Worm (Caenorhabditis elegans) whole organism, L1 larva: Measurements from ENCODE around the gene C17A2.2.
A peak's percentile ranks its signal among the peaks of the same experiment; 100 is the strongest.

Experiments used
- C04F5.9 ChIP-seq: sonication (generic microtip); optimal IDR thresholded peaks from 2 replicates; lab custom pipeline; 2016; ENCODE audit warnings: missing genetic modification characterization, missing compliant biosample characterization
- C34B4.2 ChIP-seq: sonication (generic microtip); optimal IDR thresholded peaks from 2 replicates; lab custom pipeline; 2017; ENCODE audit warnings: mild to moderate bottlenecking, missing genetic modification characterization, missing compliant biosample characterization
- aly-2 ChIP-seq: fragments of 150-350 bp; optimal IDR thresholded peaks from 2 replicates; lab custom pipeline; 2014; ENCODE audit warnings: missing biosample characterization, missing genetic modification characterization
- ama-1 ChIP-seq: fragments of 150-350 bp; optimal IDR thresholded peaks from 2 replicates; lab custom pipeline; 2014
- blmp-1 ChIP-seq: fragments of 150-350 bp; optimal IDR thresholded peaks from 2 replicates; lab custom pipeline; 2014; ENCODE audit warnings: missing biosample characterization, missing genetic modification characterization
- ceh-63 ChIP-seq: fragments of 200-800 bp; sonication (Bioruptor generic); optimal IDR thresholded peaks from 2 replicates; lab custom pipeline; 2018; ENCODE audit warnings: mild to moderate bottlenecking, missing genetic modification characterization, missing compliant biosample characterization
- ceh-8 ChIP-seq: fragments of 200-800 bp; sonication (Bioruptor generic); optimal IDR thresholded peaks from 2 replicates; lab custom pipeline; 2018; ENCODE audit warnings: mild to moderate bottlenecking, missing genetic modification characterization, moderate library complexity, missing compliant biosample characterization
- ceh-88 ChIP-seq: fragments of 200-800 bp; sonication (Bioruptor generic); IDR thresholded peaks from 2 replicates; pipeline ENCODE4 v1.3.6; 2022; ENCODE audit warnings: missing genetic modification characterization, missing compliant biosample characterization
- ceh-90 ChIP-seq: sonication (generic microtip); optimal IDR thresholded peaks from 2 replicates; lab custom pipeline; 2016; ENCODE audit warnings: missing genetic modification characterization, missing compliant biosample characterization
- efl-1 ChIP-seq, 4 experiments: fragments of 150-350 bp; optimal IDR thresholded peaks in 3 of 4; peaks in 1 of 4; 1 replicate in 1 of 4; 2 replicates in 3 of 4; lab custom pipeline; 2014; ENCODE audit warnings: missing biosample characterization in 2 of 4, missing genetic modification characterization in 2 of 4, missing genetic modification reagents in 2 of 4
- efl-3 ChIP-seq: fragments of 200-800 bp; sonication (Bioruptor generic); optimal IDR thresholded peaks from 2 replicates; lab custom pipeline; 2018; ENCODE audit warnings: mild to moderate bottlenecking, missing genetic modification characterization, missing compliant biosample characterization
- egl-13 ChIP-seq: sonication (generic microtip); optimal IDR thresholded peaks from 2 replicates; lab custom pipeline; 2016; ENCODE audit warnings: missing genotype, missing genetic modification reagents, missing genetic modification characterization, missing compliant biosample characterization
- egl-27 ChIP-seq, 2 experiments: fragments of 150-350 bp in 1 of 2; sonication (generic microtip); optimal IDR thresholded peaks; 3 replicates each; lab custom pipeline; 2017 to 2018; ENCODE audit warnings: missing biosample characterization in 2 of 2, missing genetic modification characterization in 2 of 2, missing genetic modification reagents in 2 of 2
- elt-2 ChIP-seq: sonication (generic microtip); optimal IDR thresholded peaks from 2 replicates; lab custom pipeline; 2016; ENCODE audit warnings: missing genetic modification characterization, mild to moderate bottlenecking, inconsistent platforms, missing compliant biosample characterization, missing genetic modification reagents
- ets-5 ChIP-seq: fragments of 200-800 bp; sonication (Bioruptor generic); IDR thresholded peaks from 2 replicates; pipeline ENCODE4 v1.3.6; 2022; ENCODE audit warnings: missing genetic modification characterization, missing compliant biosample characterization
- fkh-10 ChIP-seq: sonication (generic microtip); optimal IDR thresholded peaks from 2 replicates; lab custom pipeline; 2017; ENCODE audit warnings: missing biosample characterization, missing genetic modification reagents, missing genetic modification characterization
- fkh-4 ChIP-seq: sonication (generic microtip); optimal IDR thresholded peaks from 2 replicates; lab custom pipeline; 2016; ENCODE audit warnings: missing compliant biosample characterization, missing genetic modification characterization, borderline replicate concordance
- fkh-8 ChIP-seq: sonication (generic microtip); optimal IDR thresholded peaks from 2 replicates; lab custom pipeline; 2016; ENCODE audit warnings: mild to moderate bottlenecking, missing genetic modification characterization, missing compliant biosample characterization
- fos-1 ChIP-seq: fragments of 150-350 bp; optimal IDR thresholded peaks from 2 replicates; lab custom pipeline; 2014; ENCODE audit warnings: missing biosample characterization, missing genetic modification characterization
- grh-1 ChIP-seq: fragments of 200-800 bp; sonication (Bioruptor generic); IDR thresholded peaks from 2 replicates; pipeline ENCODE4 v1.3.6; 2022; ENCODE audit warnings: missing genetic modification reagents, missing genetic modification characterization, missing compliant biosample characterization
- hlh-4 ChIP-seq: sonication (generic microtip); optimal IDR thresholded peaks from 2 replicates; lab custom pipeline; 2016; ENCODE audit warnings: mild to moderate bottlenecking, missing genetic modification characterization, missing compliant biosample characterization
- hpl-2 ChIP-seq: fragments of 150-350 bp; optimal IDR thresholded peaks from 2 replicates; lab custom pipeline; 2014; ENCODE audit warnings: missing biosample characterization, missing genetic modification reagents, missing genetic modification characterization
- irx-1 ChIP-seq: sonication (generic microtip); optimal IDR thresholded peaks from 2 replicates; lab custom pipeline; 2016; ENCODE audit warnings: missing genetic modification characterization, missing compliant biosample characterization
- jun-1 ChIP-seq: fragments of 150-350 bp; optimal IDR thresholded peaks from 2 replicates; lab custom pipeline; 2014; ENCODE audit warnings: missing biosample characterization, missing genetic modification reagents, missing genetic modification characterization
- lin-13 ChIP-seq: fragments of 150-350 bp; optimal IDR thresholded peaks from 2 replicates; lab custom pipeline; 2014; ENCODE audit warnings: missing biosample characterization, missing genetic modification reagents, missing genetic modification characterization
- lin-14 ChIP-seq: fragments of 200-800 bp; sonication (Bioruptor generic); optimal IDR thresholded peaks from 2 replicates; lab custom pipeline; 2018; ENCODE audit warnings: mild to moderate bottlenecking, missing genetic modification characterization, moderate library complexity, missing compliant biosample characterization
- lin-35 ChIP-seq, 2 experiments: fragments of 150-350 bp; optimal IDR thresholded peaks; 2 replicates each; lab custom pipeline; 2014; ENCODE audit warnings: missing biosample characterization in 2 of 2, missing genetic modification characterization in 2 of 2, missing genetic modification reagents in 2 of 2
- lir-3 ChIP-seq: sonication (generic microtip); optimal IDR thresholded peaks from 2 replicates; lab custom pipeline; 2016; ENCODE audit warnings: mild to moderate bottlenecking, missing genetic modification characterization, moderate library complexity, missing compliant biosample characterization; ENCODE audit not compliant: poor library complexity
- lsy-2 ChIP-seq, 2 experiments: fragments of 150-350 bp; optimal IDR thresholded peaks; 2 replicates each; lab custom pipeline; 2014; ENCODE audit warnings: missing biosample characterization in 2 of 2, missing genetic modification characterization in 2 of 2
- mab-9 ChIP-seq: fragments of 200-800 bp; sonication (Bioruptor generic); IDR thresholded peaks from 2 replicates; pipeline ENCODE4 v1.3.6; 2022; ENCODE audit warnings: missing genetic modification reagents, missing genetic modification characterization, missing compliant biosample characterization
- mdl-1 ChIP-seq, 2 experiments: fragments of 150-350 bp; optimal IDR thresholded peaks; 2 replicates each; lab custom pipeline; 2014 to 2017; ENCODE audit warnings: missing biosample characterization in 2 of 2, missing genetic modification characterization in 2 of 2, inconsistent platforms in 1 of 2
- mep-1 ChIP-seq: fragments of 150-350 bp; optimal IDR thresholded peaks from 2 replicates; lab custom pipeline; 2014; ENCODE audit warnings: missing biosample characterization, missing genetic modification characterization
- nhr-11 ChIP-seq: fragments of 150-350 bp; optimal IDR thresholded peaks from 2 replicates; lab custom pipeline; 2014; ENCODE audit warnings: missing biosample characterization, missing genetic modification characterization
- nhr-19 ChIP-seq: fragments of 200-800 bp; sonication (Bioruptor generic); conservative IDR thresholded peaks from 2 replicates; pipeline ENCODE4 v1.3.6; 2022; ENCODE audit warnings: missing genetic modification characterization, missing compliant biosample characterization
- nhr-28 ChIP-seq: fragments of 150-350 bp; optimal IDR thresholded peaks from 2 replicates; lab custom pipeline; 2014; ENCODE audit warnings: missing biosample characterization, missing genetic modification characterization
- nhr-71 ChIP-seq: sonication (generic microtip); optimal IDR thresholded peaks from 2 replicates; lab custom pipeline; 2016; ENCODE audit warnings: mild to moderate bottlenecking, missing genetic modification characterization, moderate library complexity, missing compliant biosample characterization
- nhr-85 ChIP-seq: sonication (generic microtip); peaks from one replicate; lab custom pipeline; 2016; ENCODE audit warnings: missing genetic modification characterization, inconsistent platforms, missing compliant biosample characterization
- pax-3 ChIP-seq: fragments of 200-800 bp; sonication (Bioruptor generic); optimal IDR thresholded peaks from 2 replicates; lab custom pipeline; 2018; ENCODE audit warnings: mild to moderate bottlenecking, missing genetic modification characterization, moderate library complexity, missing compliant biosample characterization
- pqm-1 ChIP-seq: sonication (generic microtip); optimal IDR thresholded peaks from 3 replicates; lab custom pipeline; 2017; ENCODE audit warnings: missing biosample characterization, missing genetic modification characterization
- rnt-1 ChIP-seq: sonication (generic microtip); optimal IDR thresholded peaks from 2 replicates; lab custom pipeline; 2016; ENCODE audit warnings: mild to moderate bottlenecking, missing genetic modification characterization, moderate library complexity, missing compliant biosample characterization
- skn-1 ChIP-seq: fragments of 150-350 bp; optimal IDR thresholded peaks from 2 replicates; lab custom pipeline; 2014; ENCODE audit warnings: missing biosample characterization, missing genetic modification characterization
- snu-23 ChIP-seq: sonication (generic microtip); optimal IDR thresholded peaks from 2 replicates; lab custom pipeline; 2016; ENCODE audit warnings: missing genetic modification characterization, missing compliant biosample characterization
- sptf-1 ChIP-seq: fragments of 150-350 bp; optimal IDR thresholded peaks from 2 replicates; lab custom pipeline; 2014; ENCODE audit warnings: missing biosample characterization, missing genetic modification characterization
- swsn-7 ChIP-seq: sonication (generic microtip); optimal IDR thresholded peaks from 2 replicates; lab custom pipeline; 2016; ENCODE audit warnings: missing genetic modification characterization, missing compliant biosample characterization
- tlp-1 ChIP-seq: fragments of 150-350 bp; optimal IDR thresholded peaks from 2 replicates; lab custom pipeline; 2014; ENCODE audit warnings: missing biosample characterization, missing genetic modification characterization
- unc-130 ChIP-seq: fragments of 150-350 bp; optimal IDR thresholded peaks from 2 replicates; lab custom pipeline; 2017; ENCODE audit warnings: missing biosample characterization, missing genetic modification characterization, inconsistent platforms
- unc-62 ChIP-seq: fragments of 150-350 bp; optimal IDR thresholded peaks from 2 replicates; lab custom pipeline; 2014; ENCODE audit warnings: missing biosample characterization, missing genetic modification reagents, missing genetic modification characterization
- unc-86 ChIP-seq: sonication (generic microtip); optimal IDR thresholded peaks from 2 replicates; lab custom pipeline; 2016; ENCODE audit warnings: missing genetic modification characterization, missing compliant biosample characterization
- xbp-1 ChIP-seq: sonication (generic microtip); optimal IDR thresholded peaks from 2 replicates; lab custom pipeline; 2016; ENCODE audit warnings: missing genetic modification characterization, missing compliant biosample characterization
- zip-4 ChIP-seq: fragments of 200-800 bp; sonication (Bioruptor generic); optimal IDR thresholded peaks from 2 replicates; lab custom pipeline; 2018; ENCODE audit warnings: mild to moderate bottlenecking, missing genetic modification characterization, moderate library complexity, missing compliant biosample characterization
- ztf-4 ChIP-seq: fragments of 150-350 bp; optimal IDR thresholded peaks from 2 replicates; lab custom pipeline; 2014; ENCODE audit warnings: missing biosample characterization, missing genetic modification characterization

C17A2.2 gene

ce11 chrII:3806964-3807363, 39.2 kb upstream of the C17A2.2 start, which contains the start of gene F54D10.4:
TSS of gene F54D10.4 (minus strand) at chrII:3807064.
- TF ChIP-seq sptf-1 (no peak), mab-9 (GFP tag; lab: Robert Waterston, UW) (no peak), unc-62 (GFP tag; lab: Kevin White, UChicago) (no peak), ztf-4 (tag; lab: Kevin White, UChicago) (no peak), lir-3 (tag; lab: Kevin White, UChicago) (no peak)

- TF ChIP-seq ceh-8 (GFP tag; lab: Kevin White, UChicago): peak; percentile 55
- peak; percentile 82 for TF ChIP-seq swsn-7
- peak; percentile 81 for TF ChIP-seq unc-130 (tag; lab: Kevin White, UChicago)
- no peak for TF ChIP-seq fkh-10 (GFP tag; lab: Kevin White, UChicago)
- no peak for TF ChIP-seq C34B4.2
- peak; percentile 91 to 95 for TF ChIP-seq lin-35 (GFP tag; optimal IDR thresholded peaks at IDR 0.05; lab: Kevin White, UChicago)
- no peak for TF ChIP-seq pax-3 (tag; lab: Kevin White, UChicago)
- TF ChIP-seq rnt-1: peak; percentile 93
- no peak for TF ChIP-seq pqm-1 (tag; lab: Kevin White, UChicago)
- peak; percentile 82 for TF ChIP-seq snu-23 (GFP tag; lab: Kevin White, UChicago)
- TF ChIP-seq nhr-28 (tag; lab: Kevin White, UChicago): no peak
- TF ChIP-seq unc-86: peak; percentile 76
- TF ChIP-seq egl-13 (tag; lab: Kevin White, UChicago): peak; percentile 28
- peak; percentile 81 to 95 for TF ChIP-seq efl-1 (optimal IDR thresholded peaks at IDR 0.05; lab: Kevin White, UChicago)
- TF ChIP-seq efl-1 (GFP tag; optimal IDR thresholded peaks at IDR 0.05 in 1 of 2; lab: Kevin White, UChicago): peak; percentile 91 to 99
- peak; percentile 81 for TF ChIP-seq xbp-1 (tag; lab: Kevin White, UChicago)
- peak; percentile 13 for TF ChIP-seq zip-4 (GFP tag; lab: Kevin White, UChicago)
- peak; percentile 77 for TF ChIP-seq lin-14
- TF ChIP-seq ceh-88 (GFP tag; lab: Robert Waterston, UW): peak; percentile 24; the same call in 1 of the 2 replicates
- no peak for TF ChIP-seq ets-5 (GFP tag; lab: Robert Waterston, UW)
- TF ChIP-seq ztf-4 (tag; lab: Kevin White, UChicago): no peak
- TF ChIP-seq ama-1 (lab: Kevin White, UChicago): no peak
- TF ChIP-seq mep-1 (tag; lab: Kevin White, UChicago): peak; percentile 71
- TF ChIP-seq jun-1 (tag; lab: Kevin White, UChicago): peak; percentile 37
- no peak for TF ChIP-seq irx-1 (tag; lab: Kevin White, UChicago)
- TF ChIP-seq ceh-63 (GFP tag; lab: Kevin White, UChicago): no peak
- TF ChIP-seq egl-27 (tag; optimal IDR thresholded peaks at IDR 0.05; lab: Kevin White, UChicago): no peak
- TF ChIP-seq aly-2 (tag; lab: Kevin White, UChicago): no peak
- peak; percentile 55 for TF ChIP-seq lin-13 (GFP tag; lab: Kevin White, UChicago)
- peak; percentile 15 for TF ChIP-seq ceh-90 (tag; lab: Kevin White, UChicago)
- TF ChIP-seq tlp-1 (tag; lab: Kevin White, UChicago): no peak
- TF ChIP-seq nhr-19: peak; percentile 82
- TF ChIP-seq grh-1 (GFP tag; lab: Robert Waterston, UW): peak; percentile 77
- TF ChIP-seq blmp-1 (tag; lab: Kevin White, UChicago): no peak
- peak; percentile 47 for TF ChIP-seq fos-1 (tag; lab: Kevin White, UChicago)
- peak; percentile 73 for TF ChIP-seq elt-2
- TF ChIP-seq C04F5.9 (tag; lab: Kevin White, UChicago): peak; percentile 54
- peak; percentile 85 to 86 for TF ChIP-seq lsy-2 (tag; optimal IDR thresholded peaks at IDR 0.05; lab: Kevin White, UChicago)
- TF ChIP-seq efl-3 (GFP tag; lab: Kevin White, UChicago): no peak
- no peak for TF ChIP-seq sptf-1
- no peak for TF ChIP-seq lir-3 (tag; lab: Kevin White, UChicago)
- TF ChIP-seq nhr-11 (tag; lab: Kevin White, UChicago): peak; percentile 56
- peak; percentile 47 for TF ChIP-seq fkh-8
- no peak for TF ChIP-seq fkh-4
- no peak for TF ChIP-seq hlh-4 (tag; lab: Kevin White, UChicago)
- peak in 1 of 2 experiments; percentile 66 for TF ChIP-seq mdl-1 (tag; optimal IDR thresholded peaks at IDR 0.05; lab: Kevin White, UChicago)
- TF ChIP-seq nhr-71: peak; percentile 87
- peak; percentile 88 for TF ChIP-seq skn-1 (tag; lab: Kevin White, UChicago)
- TF ChIP-seq nhr-85 (tag; lab: Kevin White, UChicago): peak; percentile 89
- TF ChIP-seq hpl-2 (GFP tag; lab: Kevin White, UChicago): no peak
Observed at ce11 chrII:3808104-3808503, 38.0 kb upstream of the C17A2.2 start, which contains the start of gene F54D10.5. TSS of gene F54D10.5 (minus strand) at chrII:3808177.
